Worm (Caenorhabditis elegans): Measurements from ENCODE around the gene rpb-6.

rpb-6 gene

ce11 chrII:10563368-10563767 lies 15.8 kb upstream of the rpb-6 start, which contains the start of gene cdc-48.1 (continued):
- TF ChIP-seq odd-2 (tag; optimal IDR thresholded peaks at IDR 0.05) (no peak), ceh-9 (tag; optimal IDR thresholded peaks at IDR 0.05) (no peak), K09A11.1 (tag; optimal IDR thresholded peaks at IDR 0.05; ENCODE audit: insufficient read depth) (peak; percentile 90), pqm-1 (tag; optimal IDR thresholded peaks at IDR 0.05) (peak; percentile 77), ceh-22 (tag; optimal IDR thresholded peaks at IDR 0.05) (no peak), ceh-34 (tag; optimal IDR thresholded peaks at IDR 0.05) (peak; percentile 99), T23F11.4 (GFP tag; optimal IDR thresholded peaks at IDR 0.05) (peak; percentile 85), ceh-2 (tag; optimal IDR thresholded peaks at IDR 0.05) (peak; percentile 74), hlh-15 (tag; optimal IDR thresholded peaks at IDR 0.05) (peak; percentile 35), sox-2 (GFP tag; IDR thresholded peaks at IDR 0.05) (peak; percentile 86), ceh-30 (tag; optimal IDR thresholded peaks at IDR 0.05) (peak; percentile 95), ztf-16 (tag; optimal IDR thresholded peaks at IDR 0.05) (peak; percentile 91), madf-2 (tag; optimal IDR thresholded peaks at IDR 0.05) (peak; percentile 81), tbx-7 (tag; optimal IDR thresholded peaks at IDR 0.05) (peak; percentile 68), unc-86 (tag; optimal IDR thresholded peaks at IDR 0.05) (peak; percentile 97), Y22D7AL.16 (tag; optimal IDR thresholded peaks at IDR 0.05) (peak; percentile 77), ets-4 (tag; optimal IDR thresholded peaks at IDR 0.05) (peak; percentile 95)

ce11 chrII:10564578-10564977 lies 14.6 kb upstream of the rpb-6 start, which contains the start of the genes C06A1.6 and C06A1.7:
TSS of gene C06A1.6 (minus strand) at chrII:10564678.
TSS of gene C06A1.7 (plus strand) at chrII:10564891.
- TF ChIP-seq hlh-8 (tag; optimal IDR thresholded peaks at IDR 0.05) (no peak), hlh-6 (tag; optimal IDR thresholded peaks at IDR 0.05) (no peak), unc-3 (GFP tag; conservative IDR thresholded peaks at IDR 0.05) (no peak), unc-3 (tag; optimal IDR thresholded peaks at IDR 0.05) (no peak), ceh-48 (tag; optimal IDR thresholded peaks at IDR 0.05) (no peak), ztf-16 (tag; optimal IDR thresholded peaks at IDR 0.05) (no peak), hlh-15 (tag; optimal IDR thresholded peaks at IDR 0.05) (no peak), pha-4 (tag; optimal IDR thresholded peaks at IDR 0.05) (no peak), ceh-31 (tag; optimal IDR thresholded peaks at IDR 0.05) (no peak), tbx-2 (tag; optimal IDR thresholded peaks at IDR 0.05) (no peak), dve-1 (tag; optimal IDR thresholded peaks at IDR 0.05) (no peak), ceh-30 (tag; optimal IDR thresholded peaks at IDR 0.05) (no peak), pqm-1 (tag; optimal IDR thresholded peaks at IDR 0.05) (no peak), ref-2 (tag; optimal IDR thresholded peaks at IDR 0.05) (no peak), ceh-2 (tag; optimal IDR thresholded peaks at IDR 0.05) (no peak), pag-3 (tag; optimal IDR thresholded peaks at IDR 0.05; ENCODE audit: borderline replicate concordance) (no peak), che-1 (tag; optimal IDR thresholded peaks at IDR 0.05) (no peak)

- no peak for TF ChIP-seq pqm-1 (tag; optimal IDR thresholded peaks at IDR 0.05)
- TF ChIP-seq npax-4 (tag; optimal IDR thresholded peaks at IDR 0.05): no peak
- no peak for TF ChIP-seq ahr-1 (tag; optimal IDR thresholded peaks at IDR 0.05)
- TF ChIP-seq ztf-16 (tag; optimal IDR thresholded peaks at IDR 0.05): no peak
- no peak for TF ChIP-seq pat-9 (tag; optimal IDR thresholded peaks at IDR 0.05)
- no peak for TF ChIP-seq syd-9 (tag; optimal IDR thresholded peaks at IDR 0.05)
These were observed 12.7 kb upstream of the rpb-6 start for ce11 chrII:10566458-10566857.

- TF ChIP-seq ceh-9 (tag; optimal IDR thresholded peaks at IDR 0.05): no peak
- no peak for TF ChIP-seq ceh-45 (GFP tag; IDR thresholded peaks at IDR 0.05)
- no peak for TF ChIP-seq ceh-24 (tag; optimal IDR thresholded peaks at IDR 0.05)
- no peak for TF ChIP-seq ceh-30 (tag; optimal IDR thresholded peaks at IDR 0.05)
- no peak for TF ChIP-seq hlh-30 (tag; optimal IDR thresholded peaks at IDR 0.05; ENCODE audit: insufficient read depth)
- TF ChIP-seq syd-9 (tag; optimal IDR thresholded peaks at IDR 0.05): no peak
- TF ChIP-seq unc-55 (GFP tag; optimal IDR thresholded peaks at IDR 0.05): peak; percentile 13
- TF ChIP-seq mec-3 (tag; optimal IDR thresholded peaks at IDR 0.05; ENCODE audit: borderline replicate concordance): no peak
These were observed 9.7 kb upstream of the rpb-6 start for ce11 chrII:10569498-10569897.
